Worm (Caenorhabditis elegans) whole organism, midembryonic: ENCODE measurements around the gene efhd-1.

ENCODE experiments used
- T22C8.4 ChIP-seq: fragments of 200-800 bp; sonication (Bioruptor generic); IDR thresholded peaks from 2 replicates; pipeline ENCODE4 v1.3.6; 2022; ENCODE audit warnings: missing genetic modification characterization, missing compliant biosample characterization
- cog-1 ChIP-seq: sonication (generic microtip); optimal IDR thresholded peaks from 2 replicates; lab custom pipeline; 2016; ENCODE audit warnings: missing genetic modification characterization, missing compliant biosample characterization
- med-1 ChIP-seq: sonication (generic microtip); optimal IDR thresholded peaks from 2 replicates; lab custom pipeline; 2017; ENCODE audit warnings: missing genetic modification characterization, mild to moderate bottlenecking, missing compliant biosample characterization, antibody characterized with exemption, missing genetic modification reagents; ENCODE audit not compliant: insufficient read depth
- ref-1 ChIP-seq: fragments of 200-800 bp; sonication (Bioruptor generic); conservative IDR thresholded peaks from 2 replicates; pipeline ENCODE4 v1.3.6; 2022; ENCODE audit warnings: missing genetic modification reagents, missing genetic modification characterization, missing compliant biosample characterization
- tab-1 ChIP-seq: fragments of 200-800 bp; sonication (Bioruptor generic); IDR thresholded peaks from 2 replicates; pipeline ENCODE4 v1.3.6; 2022; ENCODE audit warnings: missing genetic modification characterization, missing compliant biosample characterization

DNA sequence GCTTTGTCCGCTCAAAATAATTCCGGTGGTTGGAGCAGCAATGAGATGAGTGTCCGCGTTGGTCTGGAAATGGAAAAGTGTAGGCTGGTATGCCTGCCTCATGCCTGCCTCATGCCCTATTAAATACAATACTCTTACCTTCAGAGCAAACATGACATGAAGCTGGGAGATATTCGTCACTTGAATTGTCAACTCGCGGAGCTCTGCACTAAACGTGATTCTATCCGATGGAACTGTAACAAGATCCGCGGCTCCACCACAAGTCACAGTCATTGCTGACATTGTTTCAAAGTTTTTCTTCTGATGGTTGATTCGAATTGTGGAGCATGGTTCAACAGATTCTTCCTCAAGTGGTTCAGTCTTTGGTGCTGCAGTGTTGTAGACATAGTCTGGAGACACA, 5.4 kb upstream of the efhd-1 start:
- TF ChIP-seq ref-1 (GFP tag; lab: Robert Waterston, UW) (no peak), T22C8.4 (GFP tag; lab: Robert Waterston, UW) (no peak), tab-1 (no peak), cog-1 (tag; lab: Kevin White, UChicago) (no peak), med-1 (GFP tag; lab: Kevin White, UChicago) (no peak)
